Fruit fly (Drosophila melanogaster) whole organism, embryonic: ENCODE results near the gene Z600.

Source experiments
- Antp ChIP-seq: fragments of 200-800 bp; sonication (Bioruptor generic); optimal IDR thresholded peaks from 3 replicates; lab custom pipeline; 2016; ENCODE audit warnings: missing biosample characterization, missing genetic modification characterization
- Asciz ChIP-seq: fragments of 200-800 bp; sonication (Bioruptor generic); optimal IDR thresholded peaks from 2 replicates; lab custom pipeline; 2017; ENCODE audit warnings: missing biosample characterization, mild to moderate bottlenecking, missing genetic modification characterization, missing genetic modification reagents
- Atf6 ChIP-seq: fragments of 200-800 bp; sonication (Bioruptor generic); IDR thresholded peaks from 2 replicates; pipeline ENCODE4 v1.3.6; 2022; ENCODE audit warnings: missing biosample characterization, missing genetic modification characterization
- B-H1 ChIP-seq: fragments of 200-800 bp; sonication (Bioruptor generic); IDR thresholded peaks from 3 replicates; pipeline ENCODE4 v1.3.6; 2022; ENCODE audit warnings: missing biosample characterization, missing genetic modification characterization
- CG10462 ChIP-seq: fragments of 200-800 bp; sonication (Bioruptor generic); optimal IDR thresholded peaks from 2 replicates; lab custom pipeline; 2016; ENCODE audit warnings: missing biosample characterization, missing genetic modification characterization
- CG11085 ChIP-seq: fragments of 200-800 bp; sonication (Bioruptor generic); IDR thresholded peaks from 2 replicates; pipeline ENCODE4 v1.3.6; 2022; ENCODE audit warnings: missing biosample characterization, missing genetic modification characterization
- CG11504 ChIP-seq: fragments of 200-800 bp; sonication (Bioruptor generic); optimal IDR thresholded peaks from 3 replicates; lab custom pipeline; 2019; ENCODE audit warnings: missing biosample characterization, mild to moderate bottlenecking, missing genetic modification characterization, moderate library complexity
- CG12299 ChIP-seq: fragments of 200-800 bp; sonication (Bioruptor generic); optimal IDR thresholded peaks from 2 replicates; lab custom pipeline; 2018; ENCODE audit warnings: missing biosample characterization, mild to moderate bottlenecking, missing genetic modification characterization
- CG1233 ChIP-seq: fragments of 200-800 bp; sonication (Bioruptor generic); optimal IDR thresholded peaks from 4 replicates; lab custom pipeline; 2018; ENCODE audit warnings: missing biosample characterization, mild to moderate bottlenecking, missing genetic modification characterization
- CG17328 ChIP-seq: fragments of 200-800 bp; sonication (Bioruptor generic); IDR thresholded peaks from 2 replicates; pipeline ENCODE4 v1.3.6; 2022; ENCODE audit warnings: missing biosample characterization, missing genetic modification characterization
- CG18011 ChIP-seq: fragments of 200-800 bp; sonication (Bioruptor generic); optimal IDR thresholded peaks from 2 replicates; lab custom pipeline; 2017; ENCODE audit warnings: missing biosample characterization, missing genetic modification characterization, mild to moderate bottlenecking, moderate library complexity, missing genotype
- CG2116 ChIP-seq: fragments of 200-800 bp; sonication (Bioruptor generic); optimal IDR thresholded peaks from 3 replicates; lab custom pipeline; 2018; ENCODE audit warnings: missing biosample characterization, mild to moderate bottlenecking, missing genetic modification characterization
- CG2875 ChIP-seq: fragments of 200-800 bp; sonication (Bioruptor generic); optimal IDR thresholded peaks from 2 replicates; lab custom pipeline; 2017; ENCODE audit warnings: missing biosample characterization, mild to moderate bottlenecking, missing genetic modification characterization, missing genetic modification reagents
- CG31224 ChIP-seq: fragments of 200-800 bp; sonication (Bioruptor generic); IDR thresholded peaks from 2 replicates; pipeline ENCODE4 v1.3.6; 2022; ENCODE audit warnings: missing biosample characterization, missing genetic modification characterization
- CG31441 ChIP-seq: fragments of 200-800 bp; sonication (Bioruptor generic); IDR thresholded peaks from 2 replicates; pipeline ENCODE4 v1.3.6; 2022; ENCODE audit warnings: missing biosample characterization, missing genetic modification characterization
- CG33213 ChIP-seq: fragments of 200-800 bp; sonication (Bioruptor generic); optimal IDR thresholded peaks from 3 replicates; lab custom pipeline; 2016; ENCODE audit warnings: missing biosample characterization, missing genetic modification characterization
- CG5180 ChIP-seq: fragments of 200-800 bp; sonication (Bioruptor generic); optimal IDR thresholded peaks from 3 replicates; lab custom pipeline; 2017; ENCODE audit warnings: missing biosample characterization, missing genetic modification characterization, mild to moderate bottlenecking, moderate library complexity, missing genetic modification reagents
- CG5953 ChIP-seq: fragments of 200-800 bp; sonication (Bioruptor generic); IDR thresholded peaks from 2 replicates; pipeline ENCODE4 v1.3.6; 2022; ENCODE audit warnings: missing biosample characterization, missing genetic modification characterization
- CG6654 ChIP-seq: fragments of 200-800 bp; sonication (Bioruptor generic); optimal IDR thresholded peaks from 2 replicates; lab custom pipeline; 2017; ENCODE audit warnings: missing biosample characterization, mild to moderate bottlenecking, missing genetic modification characterization
- CG7928 ChIP-seq: fragments of 200-800 bp; sonication (Bioruptor generic); optimal IDR thresholded peaks from 2 replicates; lab custom pipeline; 2017; ENCODE audit warnings: missing biosample characterization, mild to moderate bottlenecking, missing genetic modification characterization
- CG8359 ChIP-seq: fragments of 200-800 bp; sonication (Bioruptor generic); optimal IDR thresholded peaks from 2 replicates; lab custom pipeline; 2017; ENCODE audit warnings: missing biosample characterization, mild to moderate bottlenecking, missing genetic modification characterization, borderline replicate concordance
- CG8478 ChIP-seq: fragments of >200 bp; optimal IDR thresholded peaks from 2 replicates; lab custom pipeline; 2018
- CG9215 ChIP-seq: fragments of 200-800 bp; sonication (Bioruptor generic); IDR thresholded peaks from 2 replicates; pipeline ENCODE4 v1.3.6; 2022; ENCODE audit warnings: missing biosample characterization, missing genetic modification characterization
- CkIIα-i1 ChIP-seq: fragments of 200-800 bp; sonication (Bioruptor generic); IDR thresholded peaks from 2 replicates; pipeline ENCODE4 v1.3.6; 2022; ENCODE audit warnings: missing biosample characterization, missing genetic modification characterization
- E2f1 ChIP-seq: fragments of 200-800 bp; sonication (Bioruptor generic); IDR thresholded peaks from 2 replicates; pipeline ENCODE4 v1.3.6; 2022; ENCODE audit warnings: missing biosample characterization, missing genetic modification characterization
- Elba2 ChIP-seq: fragments of 200-800 bp; sonication (Bioruptor generic); optimal IDR thresholded peaks from 3 replicates; lab custom pipeline; 2016; ENCODE audit warnings: missing biosample characterization, missing genetic modification characterization
- Hr3 ChIP-seq: fragments of 200-800 bp; sonication (Bioruptor generic); optimal IDR thresholded peaks from 3 replicates; lab custom pipeline; 2016; ENCODE audit warnings: missing biosample characterization, missing genetic modification characterization
- Myb ChIP-seq: fragments of 200-800 bp; sonication (Bioruptor generic); optimal IDR thresholded peaks from 2 replicates; lab custom pipeline; 2016; ENCODE audit warnings: missing biosample characterization, missing genetic modification characterization
- Oaz ChIP-seq: fragments of 200-800 bp; sonication (Bioruptor generic); IDR thresholded peaks from 2 replicates; pipeline ENCODE4 v1.3.6; 2022; ENCODE audit warnings: missing biosample characterization, missing genetic modification characterization
- Rx ChIP-seq: fragments of 200-800 bp; sonication (Bioruptor generic); IDR thresholded peaks from 2 replicates; pipeline ENCODE4 v1.3.6; 2022; ENCODE audit warnings: missing biosample characterization, missing genetic modification characterization
- Stat92E ChIP-seq, 3 experiments: fragments of >200 bp in 2 of 3; fragments of 200-800 bp in 1 of 3; sonication (Bioruptor generic) in 1 of 3; optimal IDR thresholded peaks; 2 replicates each; lab custom pipeline; 2017 to 2019; ENCODE audit warnings: missing biosample characterization in 3 of 3, missing genetic modification characterization in 3 of 3, mild to moderate bottlenecking in 1 of 3, moderate library complexity in 1 of 3
- Taf1 ChIP-seq: fragments of 200-800 bp; sonication (Bioruptor generic); IDR thresholded peaks from 2 replicates; pipeline ENCODE4 v1.3.6; 2022; ENCODE audit warnings: missing biosample characterization, missing genetic modification characterization
- aop ChIP-seq: fragments of 200-800 bp; sonication (Bioruptor generic); IDR thresholded peaks from 2 replicates; pipeline ENCODE4 v1.3.6; 2022; ENCODE audit warnings: missing biosample characterization, missing genetic modification characterization
- ash1 ChIP-seq: fragments of 200-800 bp; sonication (Bioruptor generic); optimal IDR thresholded peaks from 2 replicates; lab custom pipeline; 2018; ENCODE audit warnings: missing biosample characterization, mild to moderate bottlenecking, missing genetic modification characterization
- bab2 ChIP-seq: fragments of 200-800 bp; sonication (Bioruptor generic); optimal IDR thresholded peaks from 2 replicates; lab custom pipeline; 2016; ENCODE audit warnings: missing biosample characterization, missing genetic modification characterization
- bsh ChIP-seq, 2 experiments: fragments of 200-800 bp; sonication (Bioruptor generic); optimal IDR thresholded peaks; 2 replicates each; lab custom pipeline; 2017 to 2018; ENCODE audit warnings: mild to moderate bottlenecking in 2 of 2, missing biosample characterization in 2 of 2, missing genetic modification characterization in 2 of 2, moderate library complexity in 1 of 2
- btn ChIP-seq: fragments of 200-800 bp; sonication (Bioruptor generic); optimal IDR thresholded peaks from 2 replicates; lab custom pipeline; 2016; ENCODE audit warnings: missing biosample characterization, missing genetic modification characterization
- ci ChIP-seq: fragments of 200-800 bp; sonication (Bioruptor generic); IDR thresholded peaks from 3 replicates; pipeline ENCODE4 v1.3.6; 2022; ENCODE audit warnings: missing biosample characterization, missing genetic modification characterization
- cwo ChIP-seq: fragments of 200-800 bp; sonication (Bioruptor generic); optimal IDR thresholded peaks from 3 replicates; lab custom pipeline; 2017; ENCODE audit warnings: missing biosample characterization, missing genetic modification characterization, mild to moderate bottlenecking, moderate library complexity, missing genetic modification reagents
- exex ChIP-seq: fragments of 200-800 bp; sonication (Bioruptor generic); optimal IDR thresholded peaks from 4 replicates; lab custom pipeline; 2018; ENCODE audit warnings: missing biosample characterization, mild to moderate bottlenecking, missing genetic modification characterization, moderate library complexity
- fd64A ChIP-seq: fragments of 200-800 bp; sonication (Bioruptor generic); optimal IDR thresholded peaks from 3 replicates; lab custom pipeline; 2018; ENCODE audit warnings: missing biosample characterization, mild to moderate bottlenecking, missing genetic modification characterization
- hb ChIP-seq: fragments of 200-800 bp; sonication (Bioruptor generic); IDR thresholded peaks from 3 replicates; pipeline ENCODE4 v1.3.6; 2022; ENCODE audit warnings: missing biosample characterization, missing genetic modification characterization; ENCODE audit not compliant: partially characterized antibody
- ind ChIP-seq: fragments of 200-800 bp; sonication (Bioruptor generic); optimal IDR thresholded peaks from 3 replicates; lab custom pipeline; 2016; ENCODE audit warnings: missing biosample characterization, missing genetic modification characterization
- jumu ChIP-seq: fragments of 200-800 bp; sonication (Bioruptor generic); optimal IDR thresholded peaks from 3 replicates; lab custom pipeline; 2016; ENCODE audit warnings: missing biosample characterization, missing genetic modification characterization
- lilli ChIP-seq: fragments of 200-800 bp; sonication (Bioruptor generic); optimal IDR thresholded peaks from 3 replicates; lab custom pipeline; 2016; ENCODE audit warnings: missing biosample characterization, missing genetic modification characterization
- nerfin-1 ChIP-seq: fragments of 200-800 bp; sonication (Bioruptor generic); optimal IDR thresholded peaks from 3 replicates; lab custom pipeline; 2019; ENCODE audit warnings: missing biosample characterization, mild to moderate bottlenecking, missing genetic modification characterization, moderate library complexity
- ranshi ChIP-seq: fragments of 200-800 bp; sonication (Bioruptor generic); IDR thresholded peaks from 2 replicates; pipeline ENCODE4 v1.3.6; 2022; ENCODE audit warnings: missing biosample characterization, missing genetic modification characterization
- salm ChIP-seq: fragments of 200-800 bp; sonication (Bioruptor generic); optimal IDR thresholded peaks from 2 replicates; lab custom pipeline; 2018; ENCODE audit warnings: missing biosample characterization, mild to moderate bottlenecking, missing genetic modification characterization
- sr ChIP-seq: fragments of 200-800 bp; sonication (Bioruptor generic); IDR thresholded peaks from 3 replicates; pipeline ENCODE4 v1.3.6; 2022; ENCODE audit warnings: missing biosample characterization, missing genetic modification characterization
- ssp ChIP-seq: fragments of 200-800 bp; sonication (Bioruptor generic); IDR thresholded peaks from 2 replicates; pipeline ENCODE4 v1.3.6; 2022; ENCODE audit warnings: missing biosample characterization, missing genetic modification characterization
- zfh2 ChIP-seq: fragments of 200-800 bp; sonication (Bioruptor generic); optimal IDR thresholded peaks from 2 replicates; lab custom pipeline; 2016; ENCODE audit warnings: missing biosample characterization, missing genetic modification characterization

The Z600 gene

dm6 chr3L:15508233-15508632 lies 628 bp upstream of the Z600 start, which contains the start of gene CG7841 (continued):
- TF ChIP-seq CG31441 (peak; percentile 98), CG2116 (GFP tag; lab: Kevin White, UChicago) (peak; percentile 87), lilli (peak; percentile 98), Antp (GFP tag; lab: Kevin White, UChicago) (peak; percentile 95), Stat92E (GFP tag; optimal IDR thresholded peaks at IDR 0.05; lab: Kevin White, UChicago) (peak in 1 of 3 experiments; percentile 95), bab2 (GFP tag; lab: Kevin White, UChicago) (peak; percentile 96), hb (GFP tag; lab: Robert Waterston, UW) (no peak), CG8478 (lab: Kevin White, UChicago) (no peak), CG17328 (GFP tag; lab: Robert Waterston, UW) (peak; percentile 98), CG2875 (GFP tag; lab: Kevin White, UChicago) (peak; percentile 97), CG12299 (peak; percentile 99), CG7928 (GFP tag; lab: Kevin White, UChicago) (peak; percentile 83), CG5953 (GFP tag; lab: Robert Waterston, UW) (peak; percentile 93), Rx (no peak; the same call in none of the 2 replicates), CG11504 (tag; lab: Kevin White, UChicago) (peak; percentile 97), CG18011 (GFP tag; lab: Kevin White, UChicago) (peak; percentile 91), bsh (GFP tag; optimal IDR thresholded peaks at IDR 0.05; lab: Kevin White, UChicago) (peak; percentile 96 to 99), Hr3 (GFP tag; lab: Kevin White, UChicago) (peak; percentile 92), ranshi (GFP tag; lab: Robert Waterston, UW) (peak; percentile 96; the same call in 1 of the 2 replicates), ssp (GFP tag; lab: Robert Waterston, UW) (no peak), nerfin-1 (tag; lab: Kevin White, UChicago) (peak; percentile 98), Asciz (GFP tag; lab: Kevin White, UChicago) (peak; percentile 97), btn (GFP tag; lab: Kevin White, UChicago) (peak; percentile 94), Oaz (GFP tag; lab: Robert Waterston, UW) (peak; percentile 93), ash1 (GFP tag; lab: Kevin White, UChicago) (peak; percentile 95), CG5180 (GFP tag; lab: Kevin White, UChicago) (peak; percentile 93), Atf6 (GFP tag; lab: Robert Waterston, UW) (peak; percentile 98), zfh2 (GFP tag; lab: Kevin White, UChicago) (peak; percentile 95), exex (tag; lab: Kevin White, UChicago) (peak; percentile 94), jumu (GFP tag; lab: Kevin White, UChicago) (peak; percentile 96), CG6654 (peak; percentile 88), CG11085 (GFP tag; lab: Robert Waterston, UW) (no peak; the same call in 1 of the 2 replicates), cwo (GFP tag; lab: Kevin White, UChicago) (peak; percentile 99), B-H1 (peak; percentile 91; the same call in 2 of the 3 replicates), ci (GFP tag; lab: Robert Waterston, UW) (peak; percentile 99), CG8359 (GFP tag; lab: Kevin White, UChicago) (peak; percentile 92), CG33213 (GFP tag; lab: Kevin White, UChicago) (peak; percentile 97), aop (peak; percentile 87), ind (GFP tag; lab: Kevin White, UChicago) (peak; percentile 96), salm (tag; lab: Kevin White, UChicago) (peak; percentile 98), CG1233 (GFP tag; lab: Kevin White, UChicago) (peak; percentile 98), CkIIα-i1 (GFP tag; lab: Robert Waterston, UW) (no peak), CG31224 (GFP tag; lab: Robert Waterston, UW) (peak; percentile 89), Elba2 (GFP tag; lab: Kevin White, UChicago) (peak; percentile 49), Taf1 (GFP tag; lab: Robert Waterston, UW) (peak; percentile 89; the same call in 1 of the 2 replicates), CG10462 (peak; percentile 95), E2f1 (GFP tag; lab: Robert Waterston, UW) (peak; percentile 93), CG9215 (GFP tag; lab: Robert Waterston, UW) (no peak), sr (GFP tag; lab: Robert Waterston, UW) (peak; percentile 89; the same call in 2 of the 3 replicates), Myb (GFP tag; lab: Kevin White, UChicago) (peak; percentile 87), fd64A (GFP tag; lab: Kevin White, UChicago) (peak; percentile 98)
